Worm (Caenorhabditis elegans) whole organism, young adult: Measurements from ENCODE around the gene sulp-7.

ENCODE experiments used
- B0035.1 ChIP-seq: sonication (generic microtip); optimal IDR thresholded peaks from 2 replicates; lab custom pipeline; 2016; ENCODE audit warnings: missing genetic modification characterization, mild to moderate bottlenecking, missing compliant biosample characterization, missing genotype, missing genetic modification reagents
- C06A6.2 ChIP-seq: fragments of 200-800 bp; sonication (Bioruptor generic); conservative IDR thresholded peaks from 2 replicates; pipeline ENCODE4 v1.3.6; 2022; ENCODE audit warnings: missing genetic modification characterization, missing compliant biosample characterization
- D2030.7 ChIP-seq: fragments of 200-800 bp; sonication (Bioruptor generic); IDR thresholded peaks from 2 replicates; pipeline ENCODE4 v1.3.6; 2022; ENCODE audit warnings: missing genetic modification reagents, missing genetic modification characterization, missing compliant biosample characterization
- F10E7.11 ChIP-seq: sonication (generic microtip); optimal IDR thresholded peaks from 2 replicates; lab custom pipeline; 2017; ENCODE audit warnings: mild to moderate bottlenecking, missing genetic modification characterization, moderate library complexity, missing compliant biosample characterization
- F23B12.7 ChIP-seq: sonication (generic microtip); optimal IDR thresholded peaks from 2 replicates; lab custom pipeline; 2017; ENCODE audit warnings: missing genetic modification characterization, mild to moderate bottlenecking, missing compliant biosample characterization, antibody characterized with exemption, moderate library complexity; ENCODE audit not compliant: insufficient read depth
- F33H1.4 ChIP-seq: fragments of 200-800 bp; sonication (Bioruptor generic); IDR thresholded peaks from 2 replicates; pipeline ENCODE4 v1.3.6; 2022; ENCODE audit warnings: missing genetic modification reagents, missing genetic modification characterization, missing compliant biosample characterization
- F37B4.10 ChIP-seq: fragments of 200-800 bp; sonication (Bioruptor generic); IDR thresholded peaks from 2 replicates; pipeline ENCODE4 v1.3.6; 2022; ENCODE audit warnings: missing genetic modification characterization, missing compliant biosample characterization
- F49E8.2 ChIP-seq: sonication (generic microtip); optimal IDR thresholded peaks from 3 replicates; lab custom pipeline; 2017; ENCODE audit warnings: missing genetic modification characterization, mild to moderate bottlenecking, missing compliant biosample characterization, antibody characterized with exemption, moderate library complexity; ENCODE audit not compliant: insufficient read depth
- F52B5.7 ChIP-seq: sonication (generic microtip); optimal IDR thresholded peaks from 2 replicates; lab custom pipeline; 2016; ENCODE audit warnings: mild to moderate bottlenecking, missing genetic modification characterization, missing compliant biosample characterization
- F57A8.1 ChIP-seq: fragments of 200-800 bp; sonication (Bioruptor generic); optimal IDR thresholded peaks from 2 replicates; lab custom pipeline; 2018; ENCODE audit warnings: mild to moderate bottlenecking, missing genetic modification characterization, moderate library complexity, missing compliant biosample characterization
- Y95B8A.8 ChIP-seq: fragments of 200-800 bp; sonication (Bioruptor generic); IDR thresholded peaks from 2 replicates; pipeline ENCODE4 v1.3.6; 2022; ENCODE audit warnings: missing genetic modification reagents, missing genetic modification characterization, missing compliant biosample characterization
- akir-1 ChIP-seq: fragments of 200-800 bp; sonication (Bioruptor generic); optimal IDR thresholded peaks from 2 replicates; lab custom pipeline; 2018; ENCODE audit warnings: mild to moderate bottlenecking, missing genetic modification characterization, moderate library complexity, missing compliant biosample characterization
- ama-1 ChIP-seq, 3 experiments: fragments of 150-350 bp in 1 of 3; sonication (generic microtip) in 2 of 3; optimal IDR thresholded peaks; 2 replicates each; lab custom pipeline; 2014 to 2018; ENCODE audit warnings: missing biosample characterization in 2 of 3, missing genetic modification characterization in 2 of 3, missing genetic modification reagents in 2 of 3
- athp-1 ChIP-seq: sonication (generic microtip); optimal IDR thresholded peaks from 2 replicates; lab custom pipeline; 2017; ENCODE audit warnings: mild to moderate bottlenecking, missing genetic modification characterization, missing compliant biosample characterization
- attf-3 ChIP-seq: fragments of 200-800 bp; sonication (Bioruptor generic); conservative IDR thresholded peaks from 2 replicates; pipeline ENCODE4 v1.3.6; 2022; ENCODE audit warnings: missing genetic modification reagents, missing genetic modification characterization, missing compliant biosample characterization
- attf-6 ChIP-seq: fragments of 200-800 bp; sonication (Bioruptor generic); IDR thresholded peaks from 2 replicates; pipeline ENCODE4 v1.3.6; 2022; ENCODE audit warnings: missing genetic modification reagents, missing genetic modification characterization, missing compliant biosample characterization
- bed-2 ChIP-seq: fragments of 200-800 bp; sonication (Bioruptor generic); IDR thresholded peaks from 2 replicates; pipeline ENCODE4 v1.3.6; 2022; ENCODE audit warnings: missing genetic modification reagents, missing genetic modification characterization, missing compliant biosample characterization
- egrh-3 ChIP-seq: fragments of 200-800 bp; sonication (Bioruptor generic); IDR thresholded peaks from 2 replicates; pipeline ENCODE4 v1.3.6; 2022; ENCODE audit warnings: missing genetic modification reagents, missing genetic modification characterization, missing compliant biosample characterization
- ekl-4 ChIP-seq: fragments of 200-800 bp; sonication (Bioruptor generic); IDR thresholded peaks from 2 replicates; pipeline ENCODE4 v1.3.6; 2022; ENCODE audit warnings: missing genetic modification reagents, missing genetic modification characterization, missing compliant biosample characterization
- ets-4 ChIP-seq: fragments of 200-800 bp; sonication (Bioruptor generic); optimal IDR thresholded peaks from 2 replicates; lab custom pipeline; 2018; ENCODE audit warnings: mild to moderate bottlenecking, missing genetic modification characterization, missing compliant biosample characterization
- hmg-1.2 ChIP-seq: fragments of 200-800 bp; sonication (Bioruptor generic); IDR thresholded peaks from 2 replicates; pipeline ENCODE4 v1.3.6; 2022; ENCODE audit warnings: missing genetic modification reagents, missing genetic modification characterization, missing compliant biosample characterization
- hrde-1 ChIP-seq: sonication (generic microtip); optimal IDR thresholded peaks from 2 replicates; lab custom pipeline; 2016; ENCODE audit warnings: missing genetic modification characterization, mild to moderate bottlenecking, missing compliant biosample characterization, moderate library complexity, missing genotype, missing genetic modification reagents, borderline replicate concordance
- lag-1 ChIP-seq: fragments of 200-800 bp; sonication (Bioruptor generic); IDR thresholded peaks from 2 replicates; pipeline ENCODE4 v1.3.6; 2022; ENCODE audit warnings: missing genetic modification reagents, missing genetic modification characterization, missing compliant biosample characterization
- lin-26 ChIP-seq: fragments of 200-800 bp; sonication (Bioruptor generic); IDR thresholded peaks from 2 replicates; pipeline ENCODE4 v1.3.6; 2022; ENCODE audit warnings: missing genetic modification reagents, missing genetic modification characterization, missing compliant biosample characterization
- lin-54 ChIP-seq: fragments of 200-800 bp; sonication (Bioruptor generic); optimal IDR thresholded peaks from 2 replicates; lab custom pipeline; 2018; ENCODE audit warnings: mild to moderate bottlenecking, missing genetic modification characterization, missing compliant biosample characterization
- lsl-1 ChIP-seq: fragments of 200-800 bp; sonication (Bioruptor generic); optimal IDR thresholded peaks from 2 replicates; lab custom pipeline; 2018; ENCODE audit warnings: mild to moderate bottlenecking, missing genetic modification characterization, moderate library complexity, missing compliant biosample characterization
- madf-8 ChIP-seq: fragments of 200-800 bp; sonication (Bioruptor generic); conservative IDR thresholded peaks from 2 replicates; pipeline ENCODE4 v1.3.6; 2022; ENCODE audit warnings: missing genetic modification reagents, missing genetic modification characterization, missing compliant biosample characterization
- mcd-1 ChIP-seq: fragments of 200-800 bp; sonication (Bioruptor generic); IDR thresholded peaks from 2 replicates; pipeline ENCODE4 v1.3.6; 2022; ENCODE audit warnings: missing genetic modification reagents, missing genetic modification characterization, missing compliant biosample characterization
- mes-4 ChIP-seq: sonication (generic microtip); optimal IDR thresholded peaks from 2 replicates; lab custom pipeline; 2016; ENCODE audit warnings: missing genotype, missing genetic modification characterization, missing compliant biosample characterization
- nfya-2 ChIP-seq: fragments of 200-800 bp; sonication (Bioruptor generic); IDR thresholded peaks from 2 replicates; pipeline ENCODE4 v1.3.6; 2022; ENCODE audit warnings: missing genetic modification reagents, missing genetic modification characterization, missing compliant biosample characterization
- nhr-179 ChIP-seq: sonication (generic microtip); optimal IDR thresholded peaks from 2 replicates; lab custom pipeline; 2016; ENCODE audit warnings: mild to moderate bottlenecking, missing genetic modification characterization, missing compliant biosample characterization
- sea-2 ChIP-seq: fragments of 200-800 bp; sonication (Bioruptor generic); IDR thresholded peaks from 2 replicates; pipeline ENCODE4 v1.3.6; 2022; ENCODE audit warnings: missing genetic modification characterization, missing compliant biosample characterization
- snpc-1.1 ChIP-seq: sonication (generic microtip); optimal IDR thresholded peaks from 2 replicates; lab custom pipeline; 2017; ENCODE audit warnings: missing genetic modification characterization, mild to moderate bottlenecking, missing compliant biosample characterization, antibody characterized with exemption, moderate library complexity, missing genotype, missing genetic modification reagents; ENCODE audit not compliant: insufficient read depth
- snpc-1.3 ChIP-seq: sonication (generic microtip); optimal IDR thresholded peaks from 2 replicates; lab custom pipeline; 2017; ENCODE audit warnings: missing genetic modification characterization, mild to moderate bottlenecking, missing compliant biosample characterization, antibody characterized with exemption, moderate library complexity, missing genotype, missing genetic modification reagents; ENCODE audit not compliant: insufficient read depth
- snpc-3.4 ChIP-seq: sonication (generic microtip); optimal IDR thresholded peaks from 2 replicates; lab custom pipeline; 2017; ENCODE audit warnings: missing genetic modification characterization, mild to moderate bottlenecking, missing compliant biosample characterization, antibody characterized with exemption, moderate library complexity, missing genotype, missing genetic modification reagents
- snpc-4 ChIP-seq, 5 experiments: fragments of 150-350 bp in 1 of 5; sonication (generic microtip) in 4 of 5; optimal IDR thresholded peaks; 2 replicates each; lab custom pipeline; 2014 to 2018; ENCODE audit warnings: missing genetic modification characterization in 5 of 5, missing biosample characterization in 3 of 5, antibody characterized with exemption in 2 of 5, mild to moderate bottlenecking in 2 of 5, missing compliant biosample characterization in 2 of 5, missing genotype in 2 of 5, moderate library complexity in 2 of 5, missing genetic modification reagents in 1 of 5
- tbp1 ChIP-seq: fragments of 200-800 bp; sonication (Bioruptor generic); optimal IDR thresholded peaks from 2 replicates; lab custom pipeline; 2018; ENCODE audit warnings: mild to moderate bottlenecking, missing genetic modification characterization, missing compliant biosample characterization
- tbx-9 ChIP-seq: sonication (generic microtip); optimal IDR thresholded peaks from 2 replicates; lab custom pipeline; 2016; ENCODE audit warnings: borderline replicate concordance, missing genetic modification characterization, inconsistent platforms, missing compliant biosample characterization
- tlf-1 ChIP-seq: fragments of 200-800 bp; sonication (Bioruptor generic); optimal IDR thresholded peaks from 2 replicates; lab custom pipeline; 2018; ENCODE audit warnings: mild to moderate bottlenecking, missing genetic modification characterization, missing compliant biosample characterization
- zfh-2 ChIP-seq: fragments of 200-800 bp; sonication (Bioruptor generic); conservative IDR thresholded peaks from 2 replicates; pipeline ENCODE4 v1.3.6; 2022; ENCODE audit warnings: missing genetic modification reagents, missing genetic modification characterization, missing compliant biosample characterization
- zim-3 ChIP-seq: sonication (generic microtip); optimal IDR thresholded peaks from 2 replicates; lab custom pipeline; 2017; ENCODE audit warnings: mild to moderate bottlenecking, missing genetic modification characterization, moderate library complexity, missing compliant biosample characterization
- ztf-22 ChIP-seq: fragments of 200-800 bp; sonication (Bioruptor generic); optimal IDR thresholded peaks from 2 replicates; lab custom pipeline; 2018; ENCODE audit warnings: mild to moderate bottlenecking, missing genetic modification characterization, moderate library complexity, missing compliant biosample characterization
- ztf-6 ChIP-seq: fragments of 200-800 bp; sonication (Bioruptor generic); IDR thresholded peaks from 2 replicates; pipeline ENCODE4 v1.3.6; 2022; ENCODE audit warnings: missing genetic modification reagents, missing genetic modification characterization, missing compliant biosample characterization

sulp-7 gene

ce11 chrX:11093985-11094593 lies 13.6 kb downstream of the sulp-7 start (continued):
- TF ChIP-seq snpc-1.3 (tag; lab: Kevin White, UChicago) (peak; percentile 35), snpc-3.4 (tag; lab: Kevin White, UChicago) (peak; percentile 60), athp-1 (tag; lab: Kevin White, UChicago) (peak; percentile 82), nfya-2 (GFP tag; lab: Robert Waterston, UW) (no peak), ets-4 (peak; percentile 96), F52B5.7 (peak; percentile 99), zfh-2 (no peak), Y95B8A.8 (GFP tag; lab: Robert Waterston, UW) (0 out of 2 replicates have a peak, but pooled peaks have one; percentile 50), hrde-1 (tag; lab: Kevin White, UChicago) (peak; percentile 71), F23B12.7 (tag; lab: Kevin White, UChicago) (peak; percentile 98)

DNA sequence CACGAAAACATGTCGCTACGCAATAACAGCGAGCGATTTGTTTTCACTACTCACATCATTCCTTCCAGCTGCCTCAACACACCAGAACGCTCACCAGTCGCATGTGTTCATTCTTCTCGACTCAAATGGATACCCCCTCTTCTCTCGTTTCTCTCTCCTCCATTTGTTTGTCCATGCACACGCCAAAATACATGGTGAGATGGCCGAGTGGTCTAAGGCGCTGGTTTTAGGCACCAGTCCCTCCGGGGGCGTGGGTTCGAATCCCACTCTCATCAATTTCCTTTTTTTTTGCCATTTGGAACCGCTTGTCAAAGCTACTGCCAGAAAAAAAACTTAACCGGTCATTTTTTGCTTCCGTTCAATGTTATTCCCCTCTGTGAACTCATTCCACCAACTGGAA lies 15.0 kb downstream of the sulp-7 start:
- TF ChIP-seq F33H1.4 (GFP tag; lab: Robert Waterston, UW) (0 out of 2 replicates have a peak, but pooled peaks have one; percentile 22), F10E7.11 (tag; lab: Kevin White, UChicago) (peak; percentile 57), zim-3 (peak; percentile 39), lag-1 (GFP tag; lab: Robert Waterston, UW) (no peak), snpc-4 (GFP tag; optimal IDR thresholded peaks at IDR 0.05; lab: Kevin White, UChicago) (peak; percentile 58), snpc-4 (tag; optimal IDR thresholded peaks at IDR 0.05; lab: Kevin White, UChicago) (peak in 2 of 4 experiments; percentile 66 to 81), lin-54 (GFP tag; lab: Kevin White, UChicago) (peak; percentile 72), lsl-1 (GFP tag; lab: Kevin White, UChicago) (no peak), snpc-1.1 (tag; lab: Kevin White, UChicago) (peak; percentile 7), attf-6 (peak; percentile 51; the same call in 1 of the 2 replicates), F57A8.1 (GFP tag; lab: Kevin White, UChicago) (no peak), ama-1 (optimal IDR thresholded peaks at IDR 0.05; lab: Kevin White, UChicago) (no peak), ama-1 (GFP tag; optimal IDR thresholded peaks at IDR 0.05; lab: Kevin White, UChicago) (peak; percentile 54 to 78), F49E8.2 (tag; lab: Kevin White, UChicago) (peak; percentile 13), tlf-1 (GFP tag; lab: Kevin White, UChicago) (peak; percentile 50), tbx-9 (peak; percentile 18), B0035.1 (peak; percentile 87), C06A6.2 (GFP tag; lab: Robert Waterston, UW) (peak; percentile 62; the same call in 1 of the 2 replicates), F52B5.7 (peak; percentile 81), bed-2 (GFP tag; lab: Robert Waterston, UW) (0 out of 2 replicates have a peak, but pooled peaks have one; percentile 58), akir-1 (GFP tag; lab: Kevin White, UChicago) (no peak), attf-3 (GFP tag; lab: Robert Waterston, UW) (0 out of 2 replicates have a peak, but pooled peaks have one; percentile 30), hmg-1.2 (GFP tag; lab: Robert Waterston, UW) (peak; percentile 84), ztf-22 (GFP tag; lab: Kevin White, UChicago) (peak; percentile 62), nhr-179 (tag; lab: Kevin White, UChicago) (peak; percentile 46), mcd-1 (GFP tag; lab: Robert Waterston, UW) (peak; percentile 79), egrh-3 (GFP tag; lab: Robert Waterston, UW) (peak; percentile 66), ekl-4 (GFP tag; lab: Robert Waterston, UW) (peak; percentile 84), tbp1 (GFP tag; lab: Kevin White, UChicago) (peak; percentile 93), D2030.7 (peak; percentile 77), mes-4 (tag; lab: Kevin White, UChicago) (peak; percentile 61), F37B4.10 (GFP tag; lab: Robert Waterston, UW) (no peak), lin-26 (GFP tag; lab: Robert Waterston, UW) (peak; percentile 83), sea-2 (GFP tag; lab: Robert Waterston, UW) (no peak), madf-8 (GFP tag; lab: Robert Waterston, UW) (no peak), ztf-6 (GFP tag; lab: Robert Waterston, UW) (peak; percentile 82; the same call in 1 of the 2 replicates)
